Fruit fly (Drosophila melanogaster): ENCODE data around the gene Cpr72Ec.

dm6 chr3L:16408609-16409439 lies 41.7 kb upstream of the Cpr72Ec start:
- TF ChIP-seq Sox102F (GFP tag; optimal IDR thresholded peaks at IDR 0.05) (peak; percentile 78), CG6854 (GFP tag; optimal IDR thresholded peaks at IDR 0.05) (peak; percentile 63)
